Worm (Caenorhabditis elegans) whole organism, L4 larva: ENCODE data around the gene snpc-1.3.

Experiments
- F37D6.2 ChIP-seq: sonication (generic microtip); optimal IDR thresholded peaks from 2 replicates; lab custom pipeline; 2016; ENCODE audit warnings: mild to moderate bottlenecking, missing genetic modification characterization, missing compliant biosample characterization
- F49E8.2 ChIP-seq: sonication (generic microtip); optimal IDR thresholded peaks from 2 replicates; lab custom pipeline; 2016; ENCODE audit warnings: missing compliant biosample characterization, mild to moderate bottlenecking, missing genetic modification characterization, borderline replicate concordance
- Y75B8A.6 ChIP-seq: fragments of 200-800 bp; sonication (Bioruptor generic); IDR thresholded peaks from 2 replicates; pipeline ENCODE4 v1.3.6; 2022; ENCODE audit warnings: missing genetic modification reagents, missing genetic modification characterization, missing compliant biosample characterization
- ama-1 ChIP-seq: fragments of 150-350 bp; optimal IDR thresholded peaks from 2 replicates; lab custom pipeline; 2014; ENCODE audit warnings: inconsistent platforms, mixed read lengths
- ceh-28 ChIP-seq: fragments of 150-350 bp; optimal IDR thresholded peaks from 2 replicates; lab custom pipeline; 2014; ENCODE audit warnings: missing biosample characterization, missing genetic modification reagents, missing genetic modification characterization
- ces-1 ChIP-seq: fragments of 150-350 bp; sonication (generic microtip); optimal IDR thresholded peaks from 4 replicates; lab custom pipeline; 2014; ENCODE audit warnings: missing biosample characterization, missing genetic modification reagents, missing genetic modification characterization
- dmd-6 ChIP-seq: fragments of 200-800 bp; sonication (Bioruptor generic); IDR thresholded peaks from 2 replicates; pipeline ENCODE4 v1.3.6; 2022; ENCODE audit warnings: missing genetic modification reagents, missing genetic modification characterization, missing compliant biosample characterization
- nhr-237 ChIP-seq: sonication (generic microtip); optimal IDR thresholded peaks from 2 replicates; lab custom pipeline; 2017; ENCODE audit warnings: missing biosample characterization, missing genetic modification characterization
- nhr-25 ChIP-seq: sonication (generic microtip); optimal IDR thresholded peaks from 2 replicates; lab custom pipeline; 2017; ENCODE audit warnings: missing genetic modification characterization, mild to moderate bottlenecking, missing compliant biosample characterization, antibody characterized with exemption, moderate library complexity, borderline replicate concordance; ENCODE audit not compliant: insufficient read depth
- nhr-6 ChIP-seq: fragments of 150-350 bp; optimal IDR thresholded peaks from 2 replicates; lab custom pipeline; 2014; ENCODE audit warnings: missing biosample characterization, missing genetic modification characterization
- rbr-2 ChIP-seq: sonication (generic microtip); optimal IDR thresholded peaks from 2 replicates; lab custom pipeline; 2016; ENCODE audit warnings: missing genotype, missing genetic modification characterization, missing compliant biosample characterization
- unc-39 ChIP-seq: sonication (generic microtip); optimal IDR thresholded peaks from 2 replicates; lab custom pipeline; 2017; ENCODE audit warnings: missing biosample characterization, missing genetic modification characterization
- unc-62 ChIP-seq, 3 experiments: fragments of 150-350 bp in 1 of 3; sonication (generic microtip); optimal IDR thresholded peaks in 2 of 3; peaks in 1 of 3; 1 replicate in 1 of 3; 2 replicates in 2 of 3; lab custom pipeline; 2014 to 2017; ENCODE audit warnings: missing biosample characterization in 3 of 3, missing genetic modification characterization in 3 of 3, missing genetic modification reagents in 3 of 3, missing genotype in 1 of 3
- zag-1 ChIP-seq: fragments of 150-350 bp; optimal IDR thresholded peaks from 2 replicates; lab custom pipeline; 2014; ENCODE audit warnings: missing biosample characterization, missing genetic modification characterization

DNA sequence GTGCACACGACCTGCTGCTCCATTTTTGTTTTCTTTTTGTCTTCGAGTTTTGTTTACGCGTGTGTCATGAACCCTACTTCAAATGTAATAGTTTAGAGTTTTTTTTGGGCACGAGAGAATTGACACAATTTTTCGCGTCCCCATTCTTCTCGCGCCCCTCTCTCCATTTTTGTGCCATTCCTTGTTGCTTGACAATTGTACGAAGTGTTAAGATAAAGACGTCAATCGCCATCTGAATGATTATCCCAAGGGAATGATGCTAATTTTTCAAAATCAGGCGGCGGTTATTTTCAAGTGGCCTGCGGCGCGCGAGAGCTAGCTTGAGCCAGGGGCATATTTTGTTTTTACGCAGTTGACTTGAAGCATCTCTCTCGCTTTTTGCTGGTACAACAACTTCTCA lies 3.4 kb upstream of the snpc-1.3 start:
- TF ChIP-seq F37D6.2 (tag; lab: Kevin White, UChicago) = no peak
- no peak for TF ChIP-seq rbr-2
- no peak for TF ChIP-seq ces-1 (GFP tag; lab: Kevin White, UChicago)
- TF ChIP-seq nhr-25 (tag; lab: Kevin White, UChicago) = no peak
- TF ChIP-seq nhr-237 (tag; lab: Kevin White, UChicago) = no peak
- no peak for TF ChIP-seq unc-39 (tag; lab: Kevin White, UChicago)
- TF ChIP-seq unc-62 (GFP tag; optimal IDR thresholded peaks at IDR 0.05 in 1 of 2; lab: Kevin White, UChicago) = peak in 1 of 2 experiments; percentile 95
- TF ChIP-seq unc-62 (tag; optimal IDR thresholded peaks at IDR 0.05; lab: Kevin White, UChicago) = no peak
- TF ChIP-seq zag-1 (tag; lab: Kevin White, UChicago) = no peak
- TF ChIP-seq ceh-28 (tag; lab: Kevin White, UChicago) = no peak
- TF ChIP-seq dmd-6 (GFP tag; lab: Robert Waterston, UW) = no peak
- no peak for TF ChIP-seq Y75B8A.6 (GFP tag; lab: Robert Waterston, UW)
- TF ChIP-seq ama-1 = no peak
- no peak for TF ChIP-seq nhr-6 (tag; lab: Kevin White, UChicago)
- no peak for TF ChIP-seq F49E8.2 (tag; lab: Kevin White, UChicago)
